Worm (Caenorhabditis elegans): Measurements from ENCODE around the gene lips-2.
A peak's percentile ranks its signal among the peaks of the same experiment; 100 is the strongest.

lips-2 gene

ce11 chrX:12252189-12252588, 33.4 kb upstream of the lips-2 start:
- TF ChIP-seq jun-1 (tag; optimal IDR thresholded peaks at IDR 0.05) (no peak), php-3 (GFP tag; IDR thresholded peaks at IDR 0.05) (no peak), ceh-20 (GFP tag; IDR thresholded peaks at IDR 0.05) (no peak), ceh-62 (tag; optimal IDR thresholded peaks at IDR 0.05) (no peak)

DNA sequence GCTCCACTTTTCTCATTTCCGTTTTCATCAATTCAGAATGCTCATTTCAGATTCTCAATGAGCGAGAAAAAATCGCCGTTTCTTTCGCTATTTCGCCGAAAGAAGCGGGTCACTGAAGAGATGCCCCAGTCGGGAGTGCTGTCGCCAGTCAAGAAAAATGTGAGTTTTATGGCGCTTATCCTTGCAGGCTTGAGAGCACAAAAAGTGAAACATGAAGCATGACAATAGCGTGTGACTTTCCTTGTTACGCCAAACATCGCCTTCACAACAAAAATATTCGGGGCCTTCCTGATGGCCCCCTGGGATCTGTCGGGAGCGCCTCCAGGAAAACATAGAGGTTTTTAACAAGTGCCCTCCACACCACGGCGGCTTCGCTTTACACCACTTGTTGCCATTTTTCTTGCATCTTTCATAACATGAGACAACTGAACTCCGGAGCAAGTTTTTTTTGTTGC, 29.0 kb upstream of the lips-2 start, which contains the start of gene E01G6.2:
Gene E01G6.2 (plus strand): TSS at position 51 of the 455 bp plus-strand sequence.
- no peak for TF ChIP-seq jun-1 (tag; optimal IDR thresholded peaks at IDR 0.05)
- no peak for TF ChIP-seq F49E8.2 (tag; optimal IDR thresholded peaks at IDR 0.05; ENCODE audit: borderline replicate concordance)
- no peak for TF ChIP-seq php-3 (GFP tag; IDR thresholded peaks at IDR 0.05)
- TF ChIP-seq Y105C5A.15 (GFP tag; IDR thresholded peaks at IDR 0.05) = no peak
- TF ChIP-seq aha-1 (tag) = peak; percentile 94
- TF ChIP-seq mdl-1 (tag; optimal IDR thresholded peaks at IDR 0.05) = no peak
- TF ChIP-seq sdz-12 (GFP tag; optimal IDR thresholded peaks at IDR 0.05) = no peak
- 0 out of 2 replicates have a peak, but pooled peaks have one; percentile 29 for TF ChIP-seq ceh-20 (GFP tag; IDR thresholded peaks at IDR 0.05)
- TF ChIP-seq hlh-30 (tag; optimal IDR thresholded peaks at IDR 0.05; ENCODE audit: insufficient read depth) = peak; percentile 56
- TF ChIP-seq cey-2 (tag; optimal IDR thresholded peaks at IDR 0.05; ENCODE audit: borderline replicate concordance, insufficient read depth) = no peak
- TF ChIP-seq dpl-1 (GFP tag; optimal IDR thresholded peaks at IDR 0.05) = no peak
- TF ChIP-seq lin-39 (tag; optimal IDR thresholded peaks at IDR 0.05) = no peak
- 0 out of 2 replicates have a peak, but pooled peaks have one; percentile 31 for TF ChIP-seq hmg-1.1 (GFP tag; IDR thresholded peaks at IDR 0.05)
- TF ChIP-seq ztf-7 (tag; optimal IDR thresholded peaks at IDR 0.05) = no peak

- TF ChIP-seq set-16 (GFP tag; IDR thresholded peaks at IDR 0.05) (peak; percentile 93), dmd-8 (GFP tag; IDR thresholded peaks at IDR 0.05) (0 out of 2 replicates have a peak, but pooled peaks have one; percentile 37), rbr-2 (tag; optimal IDR thresholded peaks at IDR 0.05) (no peak)
Measured at ce11 chrX:12260381-12260931, 25.1 kb upstream of the lips-2 start, which contains the start of gene E01G6.1. E01G6.1 (plus strand) TSS chrX:12260881.

- TF ChIP-seq duxl-1 (tag; optimal IDR thresholded peaks at IDR 0.05; ENCODE audit: poor library complexity) (no peak), unc-62 (GFP tag; optimal IDR thresholded peaks at IDR 0.05 in 1 of 2) (no peak), unc-62 (tag; optimal IDR thresholded peaks at IDR 0.05) (no peak), mep-1 (tag; optimal IDR thresholded peaks at IDR 0.05) (no peak), egl-43 (GFP tag; IDR thresholded peaks at IDR 0.05) (no peak), mdt-29 (GFP tag; IDR thresholded peaks at IDR 0.05) (no peak), Y5F2A.4 (GFP tag; optimal IDR thresholded peaks at IDR 0.05) (no peak), nhr-111 (GFP tag; optimal IDR thresholded peaks at IDR 0.05) (no peak), nhr-41 (GFP tag; IDR thresholded peaks at IDR 0.05) (no peak), aha-1 (tag) (no peak), ceh-20 (GFP tag; IDR thresholded peaks at IDR 0.05) (no peak), lin-39 (tag; optimal IDR thresholded peaks at IDR 0.05) (no peak), hlh-11 (tag; optimal IDR thresholded peaks at IDR 0.05) (no peak), daf-16 (GFP tag; optimal IDR thresholded peaks at IDR 0.05) (no peak), daf-16 (tag; optimal IDR thresholded peaks at IDR 0.05) (no peak), lir-3 (tag; optimal IDR thresholded peaks at IDR 0.05) (no peak), mes-2 (tag; optimal IDR thresholded peaks at IDR 0.05; ENCODE audit: poor library complexity, severe bottlenecking) (no peak), lim-7 (GFP tag; IDR thresholded peaks at IDR 0.05) (no peak), zfp-2 (tag; optimal IDR thresholded peaks at IDR 0.05) (no peak)
Measured at ce11 chrX:12270841-12271240, 14.8 kb upstream of the lips-2 start, which contains the start of gene otpl-8. otpl-8 (minus strand) TSS chrX:12270941.
